Fruit fly (Drosophila melanogaster) Kc167 (cell line): ENCODE measurements around the gene CG31705.

ENCODE experiments used
- Myc ChIP-seq: fragments of >200 bp; optimal IDR thresholded peaks from 2 replicates; lab custom pipeline; 2017; ENCODE audit warnings: missing external identifiers
- Sin3A ChIP-seq: fragments of >200 bp; optimal IDR thresholded peaks from 2 replicates; lab custom pipeline; 2018; ENCODE audit warnings: missing external identifiers
- h ChIP-seq: fragments of >200 bp; optimal IDR thresholded peaks from 3 replicates; lab custom pipeline; 2018; ENCODE audit warnings: missing external identifiers
- insv ChIP-seq: fragments of >200 bp; optimal IDR thresholded peaks from 3 replicates; lab custom pipeline; 2018; ENCODE audit warnings: missing external identifiers
- psq ChIP-seq: fragments of >200 bp; optimal IDR thresholded peaks from 2 replicates; lab custom pipeline; 2017; ENCODE audit warnings: missing external identifiers
- ttk ChIP-seq: sonication (Bioruptor generic); optimal IDR thresholded peaks from 2 replicates; lab custom pipeline; 2017; ENCODE audit warnings: missing external identifiers

CG31705 gene

DNA sequence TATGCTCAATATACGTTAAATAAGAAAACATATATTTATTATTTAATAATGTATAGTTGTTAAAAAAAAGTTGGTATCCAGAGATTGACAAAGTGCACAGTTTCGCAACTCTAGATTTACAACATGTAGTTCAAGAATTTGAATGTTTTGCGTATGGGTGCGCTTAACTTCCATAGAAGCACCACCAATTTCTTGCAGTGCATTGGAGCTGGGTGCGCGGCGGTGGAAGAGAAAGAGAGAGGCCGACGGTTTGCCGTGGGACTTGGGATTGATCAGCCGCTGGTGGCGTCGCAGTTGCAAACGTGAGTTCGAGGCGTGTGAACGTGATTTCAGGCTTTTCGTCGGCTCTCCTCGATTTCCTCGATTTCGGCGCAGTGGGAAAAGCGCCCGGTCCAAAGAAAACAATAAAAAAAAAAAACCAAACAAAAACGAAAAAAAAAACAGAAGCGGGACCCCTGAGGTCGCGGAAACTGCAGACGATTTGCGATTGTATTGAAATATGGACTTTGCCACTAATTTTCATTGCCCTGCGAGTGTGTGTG lies 26.5 kb downstream of the CG31705 start, which contains the start of gene spz4:
Gene spz4 (plus strand): TSS at position 289 of the 542 bp plus-strand sequence.
- TF ChIP-seq Sin3A (lab: Kevin White, UChicago): no peak
- no peak for TF ChIP-seq insv (lab: Kevin White, UChicago)
- no peak for TF ChIP-seq ttk (lab: Kevin White, UChicago)
- TF ChIP-seq Myc: no peak
- no peak for TF ChIP-seq h (lab: Kevin White, UChicago)
- TF ChIP-seq psq (lab: Kevin White, UChicago): no peak

DNA sequence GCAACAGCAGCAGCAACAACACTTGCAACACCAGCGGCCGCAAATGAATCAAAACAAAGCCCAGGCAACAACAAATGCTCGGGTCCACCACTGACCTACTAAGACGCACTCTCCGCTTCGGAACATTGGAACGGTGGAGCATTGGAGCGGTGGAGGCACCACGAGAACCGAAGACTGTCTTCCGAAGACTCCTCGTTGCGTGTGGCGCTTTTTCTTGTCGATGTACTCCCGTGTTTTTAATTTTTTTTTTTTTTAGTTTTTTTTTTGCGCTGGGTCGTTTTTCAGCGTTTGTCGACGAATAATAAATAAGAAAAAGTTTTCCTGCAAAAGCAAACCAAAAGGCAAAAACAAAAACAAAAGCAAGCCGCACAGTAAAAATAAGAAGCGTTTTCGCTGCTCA lies 27.4 kb downstream of the CG31705 start:
- TF ChIP-seq h (lab: Kevin White, UChicago) (no peak), Myc (no peak), Sin3A (lab: Kevin White, UChicago) (no peak), ttk (lab: Kevin White, UChicago) (no peak), insv (lab: Kevin White, UChicago) (no peak), psq (lab: Kevin White, UChicago) (no peak)

DNA sequence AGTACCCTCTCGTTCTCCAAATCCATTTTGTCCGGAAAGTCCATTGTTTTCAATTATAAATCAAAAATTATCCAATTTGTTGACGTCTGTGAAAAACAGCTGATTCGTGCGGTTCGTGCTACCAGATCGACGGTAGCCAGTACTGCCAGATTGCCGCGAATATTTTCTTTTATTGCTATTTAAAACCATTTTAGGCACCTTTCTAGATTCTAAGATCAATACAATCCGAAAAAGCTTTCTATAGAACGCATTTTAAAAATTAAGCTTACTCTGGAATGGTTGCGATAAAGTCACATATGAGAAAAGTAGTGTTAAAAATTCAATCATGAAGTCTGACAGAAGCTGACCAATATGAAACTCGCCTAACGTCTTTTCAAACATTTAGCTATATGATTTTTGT lies 29.2 kb downstream of the CG31705 start, which contains the start of gene Cog8:
Gene Cog8 (minus strand): TSS at position 110 of the 400 bp plus-strand sequence.
- TF ChIP-seq h (lab: Kevin White, UChicago): no peak
- no peak for TF ChIP-seq Sin3A (lab: Kevin White, UChicago)
- TF ChIP-seq Myc: no peak
- no peak for TF ChIP-seq psq (lab: Kevin White, UChicago)
- TF ChIP-seq insv (lab: Kevin White, UChicago): no peak
- TF ChIP-seq ttk (lab: Kevin White, UChicago): no peak

DNA sequence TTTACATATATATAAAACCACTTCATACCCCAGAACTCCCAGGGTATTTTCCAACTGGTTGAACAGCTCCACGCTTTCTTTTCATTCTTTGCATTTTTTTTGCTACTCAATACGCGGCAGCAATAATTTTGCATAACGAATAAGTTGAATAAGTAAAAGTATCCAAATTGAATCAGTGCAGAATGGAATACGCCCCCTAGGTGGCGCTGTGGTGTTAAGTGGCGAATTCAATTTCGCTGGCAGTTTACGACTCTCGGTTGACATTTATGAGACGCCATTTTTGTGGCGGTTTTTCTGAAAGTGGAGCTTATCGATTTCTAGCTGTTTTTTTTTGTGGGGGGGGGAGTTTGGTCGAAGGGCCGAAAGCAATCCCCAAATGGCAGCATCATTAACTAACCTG lies 34.1 kb downstream of the CG31705 start:
- TF ChIP-seq h (lab: Kevin White, UChicago) (no peak), Myc (no peak), psq (lab: Kevin White, UChicago) (no peak), insv (lab: Kevin White, UChicago) (no peak), ttk (lab: Kevin White, UChicago) (no peak), Sin3A (lab: Kevin White, UChicago) (no peak)

DNA sequence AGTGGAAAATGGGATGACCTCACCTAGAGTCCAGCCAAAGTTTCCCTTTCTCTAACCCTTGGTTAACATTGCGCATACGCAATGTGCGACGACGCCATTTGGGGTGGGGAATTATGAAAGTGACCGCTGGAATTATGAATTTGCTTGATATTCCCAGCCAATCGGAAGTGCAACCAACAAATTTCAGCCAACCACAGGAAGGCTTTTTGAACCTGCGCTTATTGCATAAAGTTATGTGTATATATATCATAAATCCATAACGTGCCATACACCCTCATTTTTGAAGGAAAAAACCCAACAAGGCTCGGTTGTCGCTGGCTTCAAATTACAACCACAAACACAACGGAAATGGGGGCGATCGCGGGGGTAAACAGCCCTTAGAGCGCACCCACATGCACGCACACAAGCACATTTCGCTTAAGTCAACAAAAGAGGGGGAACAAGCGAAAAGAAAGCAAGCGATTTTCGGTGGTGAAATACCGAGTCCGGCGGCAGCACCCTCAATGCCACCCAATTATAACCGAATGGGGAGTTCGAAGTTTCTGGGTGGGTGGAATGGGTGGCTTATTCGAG lies 39.5 kb downstream of the CG31705 start:
- TF ChIP-seq ttk (lab: Kevin White, UChicago) (no peak), h (lab: Kevin White, UChicago) (no peak), Myc (no peak), Sin3A (lab: Kevin White, UChicago) (no peak), insv (lab: Kevin White, UChicago) (no peak), psq (lab: Kevin White, UChicago) (no peak)

DNA sequence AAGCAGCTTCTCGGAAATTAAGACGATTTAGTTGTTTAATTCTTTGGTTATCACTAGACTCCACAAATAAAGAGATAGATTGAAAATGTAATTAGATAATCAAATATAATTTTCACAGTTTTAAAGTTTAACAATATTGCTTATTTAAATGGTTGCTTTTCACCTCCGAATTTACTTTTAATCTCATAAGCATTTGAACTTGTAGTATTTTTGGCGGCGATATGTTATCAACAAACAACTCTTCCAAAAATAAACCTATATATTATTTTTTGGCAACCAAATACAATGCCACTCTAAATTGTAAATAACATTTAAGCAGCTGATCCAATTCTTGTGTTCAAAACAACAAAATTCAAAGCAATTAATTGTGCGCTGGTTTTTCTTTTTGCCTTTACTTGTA lies 43.6 kb downstream of the CG31705 start, which contains the start of the genes CG43355 and sala:
Gene CG43355 (plus strand): TSS at position 301 of the 400 bp plus-strand sequence.
Gene sala (plus strand): TSS at position 301 of the 400 bp plus-strand sequence.
- TF ChIP-seq h (lab: Kevin White, UChicago): no peak
- no peak for TF ChIP-seq insv (lab: Kevin White, UChicago)
- TF ChIP-seq Myc: no peak
- no peak for TF ChIP-seq Sin3A (lab: Kevin White, UChicago)
- TF ChIP-seq ttk (lab: Kevin White, UChicago): no peak
- no peak for TF ChIP-seq psq (lab: Kevin White, UChicago)

DNA sequence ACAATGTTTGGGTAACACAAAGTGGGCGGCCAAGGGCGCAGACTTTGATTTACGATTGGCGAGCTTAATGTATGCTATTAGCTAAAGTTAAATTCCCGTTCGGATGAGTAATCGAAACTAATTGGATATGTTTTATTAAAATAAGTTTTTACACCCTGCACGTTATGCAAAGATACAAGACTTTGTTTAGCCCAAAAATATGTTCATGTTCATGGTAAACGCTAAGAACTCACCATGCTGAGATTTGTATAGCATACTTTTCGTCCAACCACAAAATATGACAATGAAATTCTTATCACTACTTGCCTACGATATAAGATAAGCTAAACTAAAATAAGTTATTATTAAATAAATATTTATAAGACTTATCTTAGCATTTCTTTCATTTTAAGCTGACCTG lies 53.0 kb downstream of the CG31705 start:
- TF ChIP-seq Sin3A (lab: Kevin White, UChicago): no peak
- TF ChIP-seq insv (lab: Kevin White, UChicago): no peak
- TF ChIP-seq Myc: no peak
- TF ChIP-seq h (lab: Kevin White, UChicago): no peak
- TF ChIP-seq ttk (lab: Kevin White, UChicago): no peak
- no peak for TF ChIP-seq psq (lab: Kevin White, UChicago)
